Worm (Caenorhabditis elegans): ENCODE data around the gene jmjd-4.
A peak's percentile ranks its signal among the peaks of the same experiment; 100 is the strongest.

The jmjd-4 gene

ce11 chrIII:10373845-10374244, 40.0 kb upstream of the jmjd-4 start:
- TF ChIP-seq ztf-1 (GFP tag; conservative IDR thresholded peaks at IDR 0.05) (no peak), ceh-82 (tag; optimal IDR thresholded peaks at IDR 0.05) (no peak), lsy-2 (tag; optimal IDR thresholded peaks at IDR 0.05) (no peak), alr-1 (tag; optimal IDR thresholded peaks at IDR 0.05) (no peak), sma-9 (GFP tag; optimal IDR thresholded peaks at IDR 0.05) (no peak), sma-9 (tag; optimal IDR thresholded peaks at IDR 0.05) (no peak), elt-1 (tag; optimal IDR thresholded peaks at IDR 0.05) (no peak), aly-2 (tag; optimal IDR thresholded peaks at IDR 0.05) (no peak), nhr-77 (tag; optimal IDR thresholded peaks at IDR 0.05) (no peak)

- TF ChIP-seq nhr-129 (tag; optimal IDR thresholded peaks at IDR 0.05) (peak; percentile 18), lsy-2 (tag; optimal IDR thresholded peaks at IDR 0.05) (peak in 1 of 2 experiments; percentile 24), ceh-82 (tag; optimal IDR thresholded peaks at IDR 0.05) (no peak), ceh-16 (tag; optimal IDR thresholded peaks at IDR 0.05) (no peak), zag-1 (tag; optimal IDR thresholded peaks at IDR 0.05) (peak; percentile 10), nhr-77 (tag; optimal IDR thresholded peaks at IDR 0.05) (no peak), fos-1 (tag; optimal IDR thresholded peaks at IDR 0.05) (no peak), unc-39 (tag; optimal IDR thresholded peaks at IDR 0.05) (no peak), nhr-21 (tag; optimal IDR thresholded peaks at IDR 0.05) (no peak), C34F6.9 (tag; optimal IDR thresholded peaks at IDR 0.05) (peak; percentile 45), unc-55 (GFP tag; optimal IDR thresholded peaks at IDR 0.05) (peak; percentile 44)
Measured at ce11 chrIII:10367355-10367909, 33.6 kb upstream of the jmjd-4 start.

DNA sequence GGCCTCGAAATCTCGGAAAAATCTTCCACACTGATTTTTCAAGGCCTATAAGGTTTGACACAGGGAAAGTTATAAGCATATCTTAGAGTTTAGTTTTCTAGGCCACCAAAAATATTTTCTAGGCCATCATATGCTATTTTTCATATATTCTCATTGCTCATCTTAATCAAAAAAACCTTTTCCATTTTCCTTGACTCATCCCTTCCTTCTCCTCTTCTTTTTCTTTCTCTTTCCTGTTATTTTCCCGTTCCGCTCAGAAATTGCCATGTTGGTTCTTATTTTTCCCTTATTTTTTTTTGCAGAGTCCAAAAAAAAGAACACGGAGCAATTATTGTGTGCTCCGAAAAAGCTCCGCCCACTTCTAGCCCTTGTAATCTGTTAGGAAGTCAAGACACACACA, 30.8 kb upstream of the jmjd-4 start, which contains the start of gene tbc-8:
TSS of gene tbc-8 (plus strand) at position 301 of the 400 bp plus-strand sequence.
- no peak for TF ChIP-seq C34F6.9 (tag; optimal IDR thresholded peaks at IDR 0.05)
- no peak for TF ChIP-seq snpc-4 (tag; optimal IDR thresholded peaks at IDR 0.05)
- TF ChIP-seq sem-4 (tag; optimal IDR thresholded peaks at IDR 0.05) = no peak
- TF ChIP-seq ZK546.5 (tag; optimal IDR thresholded peaks at IDR 0.05) = no peak

ce11 chrIII:10362920-10363319, 29.1 kb upstream of the jmjd-4 start:
- TF ChIP-seq lsy-2 (tag; optimal IDR thresholded peaks at IDR 0.05) = peak in 1 of 2 experiments; percentile 47
- TF ChIP-seq mdl-1 (tag; optimal IDR thresholded peaks at IDR 0.05) = no peak

DNA sequence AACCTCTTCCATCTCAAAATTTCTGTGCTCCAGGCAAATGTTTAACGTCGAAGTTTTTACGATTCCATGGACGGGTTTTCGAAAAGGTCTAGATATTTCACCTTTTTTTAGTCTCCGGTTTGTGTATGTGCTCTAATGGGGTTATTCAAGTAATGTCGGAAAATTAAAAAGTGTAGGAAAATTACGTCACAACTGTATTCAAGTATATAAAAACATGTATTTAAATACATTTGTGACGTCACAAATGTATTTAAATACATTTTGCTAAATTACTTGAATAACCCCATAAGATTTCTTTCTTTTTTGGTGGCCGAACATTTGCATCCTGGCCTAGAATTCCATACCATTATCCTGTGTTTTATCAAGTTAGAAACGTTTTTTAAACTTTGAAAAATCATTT, 27.6 kb upstream of the jmjd-4 start:
- TF ChIP-seq sem-4 (tag; optimal IDR thresholded peaks at IDR 0.05) (no peak), mab-5 (tag; optimal IDR thresholded peaks at IDR 0.05) (no peak), lin-39 (tag; optimal IDR thresholded peaks at IDR 0.05) (no peak), sma-3 (GFP tag; optimal IDR thresholded peaks at IDR 0.05) (no peak), gmeb-1 (tag; optimal IDR thresholded peaks at IDR 0.05) (no peak)

ce11 chrIII:10359916-10360315, 26.1 kb upstream of the jmjd-4 start:
- no peak for TF ChIP-seq sma-3 (GFP tag; optimal IDR thresholded peaks at IDR 0.05)
- TF ChIP-seq ztf-11 (tag; optimal IDR thresholded peaks at IDR 0.05) = no peak
- TF ChIP-seq C34F6.9 (tag; optimal IDR thresholded peaks at IDR 0.05) = no peak
- no peak for TF ChIP-seq nhr-12 (tag; optimal IDR thresholded peaks at IDR 0.05)
- no peak for TF ChIP-seq peb-1 (tag; optimal IDR thresholded peaks at IDR 0.05)
- no peak for TF ChIP-seq gmeb-1 (tag; optimal IDR thresholded peaks at IDR 0.05)
- TF ChIP-seq nhr-25 (tag; optimal IDR thresholded peaks at IDR 0.05) = no peak
- TF ChIP-seq crh-2 (tag; optimal IDR thresholded peaks at IDR 0.05) = no peak
- no peak for TF ChIP-seq mbf-1 (tag; optimal IDR thresholded peaks at IDR 0.05)
- TF ChIP-seq nhr-10 (tag; optimal IDR thresholded peaks at IDR 0.05) = no peak
- TF ChIP-seq R02D3.7 (tag; optimal IDR thresholded peaks at IDR 0.05) = no peak
- TF ChIP-seq lin-39 (tag; optimal IDR thresholded peaks at IDR 0.05) = no peak
- TF ChIP-seq ama-1 (optimal IDR thresholded peaks at IDR 0.05) = no peak
